Fruit fly (Drosophila melanogaster) whole organism, embryonic: ENCODE results near the gene CG9107.

Source experiments
- CG13287 ChIP-seq: fragments of 200-800 bp; sonication (Bioruptor generic); IDR thresholded peaks from 2 replicates; pipeline ENCODE4 v1.3.6; 2022; ENCODE audit warnings: missing biosample characterization, missing genetic modification characterization; ENCODE audit not compliant: partially characterized antibody
- CG5245 ChIP-seq: fragments of 200-800 bp; sonication (Bioruptor generic); optimal IDR thresholded peaks from 3 replicates; lab custom pipeline; 2016; ENCODE audit warnings: missing biosample characterization, missing genetic modification characterization
- gem ChIP-seq: fragments of 200-800 bp; sonication (Bioruptor generic); optimal IDR thresholded peaks from 2 replicates; lab custom pipeline; 2019; ENCODE audit warnings: missing biosample characterization, mild to moderate bottlenecking, missing genetic modification characterization, moderate library complexity
- org-1 ChIP-seq: fragments of 200-800 bp; sonication (Bioruptor generic); optimal IDR thresholded peaks from 2 replicates; lab custom pipeline; 2017; ENCODE audit warnings: missing biosample characterization, missing genetic modification characterization

dm6 chr2L:6068544-6069251 lies 44.4 kb upstream of the CG9107 start, which contains the start of the genes CG9150 and Pfdn1:
- no peak for TF ChIP-seq org-1
- peak; percentile 93 for TF ChIP-seq CG13287 (GFP tag; lab: Robert Waterston, UW)
- no peak for TF ChIP-seq gem (tag; lab: Kevin White, UChicago)
- no peak for TF ChIP-seq CG5245 (GFP tag; lab: Kevin White, UChicago)
